Fruit fly (Drosophila melanogaster) whole organism, prepupa: ENCODE data around the gene Orp8.

Source experiments
- CG10631 ChIP-seq: fragments of 200-800 bp; sonication (Bioruptor generic); optimal IDR thresholded peaks from 2 replicates; lab custom pipeline; 2016; ENCODE audit warnings: missing biosample characterization, missing genetic modification characterization
- CG10669 ChIP-seq: fragments of 200-800 bp; sonication (Bioruptor generic); optimal IDR thresholded peaks from 3 replicates; lab custom pipeline; 2018; ENCODE audit warnings: missing biosample characterization, mild to moderate bottlenecking, missing genetic modification characterization, moderate library complexity
- CG11294 ChIP-seq: fragments of 200-800 bp; sonication (Bioruptor generic); IDR thresholded peaks from 2 replicates; pipeline ENCODE4 v1.3.6; 2022; ENCODE audit warnings: missing biosample characterization, missing genetic modification characterization
- CG11902 ChIP-seq: fragments of 200-800 bp; sonication (Bioruptor generic); optimal IDR thresholded peaks from 3 replicates; lab custom pipeline; 2016; ENCODE audit warnings: missing biosample characterization, missing genetic modification characterization
- CG15336 ChIP-seq: fragments of 200-800 bp; sonication (Bioruptor generic); IDR thresholded peaks from 2 replicates; pipeline ENCODE4 v1.3.6; 2022; ENCODE audit warnings: missing biosample characterization, missing genetic modification characterization
- CG1621 ChIP-seq: fragments of 200-800 bp; sonication (Bioruptor generic); optimal IDR thresholded peaks from 3 replicates; lab custom pipeline; 2018; ENCODE audit warnings: missing biosample characterization, mild to moderate bottlenecking, missing genetic modification characterization
- CG16779 ChIP-seq: fragments of 200-800 bp; sonication (Bioruptor generic); optimal IDR thresholded peaks from 3 replicates; lab custom pipeline; 2017; ENCODE audit warnings: missing biosample characterization, mild to moderate bottlenecking, missing genetic modification characterization
- CG3032 ChIP-seq: fragments of 200-800 bp; optimal IDR thresholded peaks from 2 replicates; lab custom pipeline; 2019; ENCODE audit warnings: missing biosample characterization, mild to moderate bottlenecking, missing genetic modification characterization, moderate library complexity
- CG31627 ChIP-seq: fragments of 200-800 bp; sonication (Bioruptor generic); optimal IDR thresholded peaks from 3 replicates; lab custom pipeline; 2016; ENCODE audit warnings: missing biosample characterization, missing genetic modification characterization
- CG32006 ChIP-seq: fragments of 200-800 bp; sonication (Bioruptor generic); optimal IDR thresholded peaks from 3 replicates; lab custom pipeline; 2017; ENCODE audit warnings: missing biosample characterization, mild to moderate bottlenecking, missing genetic modification characterization
- CG34406 ChIP-seq: fragments of 200-800 bp; sonication (Bioruptor generic); optimal IDR thresholded peaks from 3 replicates; lab custom pipeline; 2016; ENCODE audit warnings: missing biosample characterization, missing genetic modification characterization
- CG3919 ChIP-seq: fragments of 200-800 bp; sonication (Bioruptor generic); optimal IDR thresholded peaks from 3 replicates; lab custom pipeline; 2016; ENCODE audit warnings: missing biosample characterization, missing genetic modification characterization
- CG4318 ChIP-seq: fragments of 200-800 bp; sonication (Bioruptor generic); optimal IDR thresholded peaks from 3 replicates; lab custom pipeline; 2017; ENCODE audit warnings: missing biosample characterization, mild to moderate bottlenecking, missing genetic modification characterization
- CG6163 ChIP-seq: fragments of 200-800 bp; sonication (Bioruptor generic); IDR thresholded peaks from 3 replicates; pipeline ENCODE4 v1.3.6; 2022; ENCODE audit warnings: missing biosample characterization, missing genetic modification characterization
- CG6808 ChIP-seq: fragments of 200-800 bp; sonication (Bioruptor generic); optimal IDR thresholded peaks from 3 replicates; lab custom pipeline; 2017; ENCODE audit warnings: missing biosample characterization, missing genetic modification characterization, mild to moderate bottlenecking, moderate library complexity, missing genetic modification reagents
- CG7368 ChIP-seq: fragments of 200-800 bp; sonication (Bioruptor generic); optimal IDR thresholded peaks from 3 replicates; lab custom pipeline; 2016; ENCODE audit warnings: missing biosample characterization, missing genetic modification characterization
- CG8119 ChIP-seq: fragments of 200-800 bp; sonication (Bioruptor generic); IDR thresholded peaks from 3 replicates; pipeline ENCODE4 v1.3.6; 2022; ENCODE audit warnings: missing biosample characterization, missing genetic modification characterization
- CG9139 ChIP-seq: fragments of 200-800 bp; sonication (Bioruptor generic); optimal IDR thresholded peaks from 3 replicates; lab custom pipeline; 2017; ENCODE audit warnings: missing biosample characterization, mild to moderate bottlenecking, missing genetic modification characterization
- Eip75B ChIP-seq: fragments of 200-800 bp; sonication (Bioruptor generic); optimal IDR thresholded peaks from 3 replicates; lab custom pipeline; 2016; ENCODE audit warnings: missing biosample characterization, missing genetic modification characterization
- Eip93F ChIP-seq: fragments of 200-800 bp; sonication (Bioruptor generic); optimal IDR thresholded peaks from 2 replicates; lab custom pipeline; 2016; ENCODE audit warnings: missing biosample characterization, mild to moderate bottlenecking, missing genetic modification characterization
- Ets21C ChIP-seq: fragments of 200-800 bp; sonication (Bioruptor generic); optimal IDR thresholded peaks from 3 replicates; lab custom pipeline; 2016; ENCODE audit warnings: missing biosample characterization, missing genetic modification characterization
- Ets96B ChIP-seq: fragments of 200-800 bp; optimal IDR thresholded peaks from 2 replicates; lab custom pipeline; 2019; ENCODE audit warnings: missing biosample characterization, mild to moderate bottlenecking, missing genetic modification characterization, moderate library complexity
- Hr4 ChIP-seq: fragments of 200-800 bp; sonication (Bioruptor generic); optimal IDR thresholded peaks from 3 replicates; lab custom pipeline; 2016; ENCODE audit warnings: missing biosample characterization, missing genetic modification characterization
- Lpt ChIP-seq: fragments of 200-800 bp; sonication (Bioruptor generic); optimal IDR thresholded peaks from 3 replicates; lab custom pipeline; 2016; ENCODE audit warnings: missing biosample characterization, missing genetic modification characterization
- OdsH ChIP-seq: fragments of 200-800 bp; sonication (Bioruptor generic); optimal IDR thresholded peaks from 3 replicates; lab custom pipeline; 2016; ENCODE audit warnings: missing biosample characterization, missing genetic modification characterization
- Sox102F ChIP-seq: fragments of 200-800 bp; sonication (Bioruptor generic); optimal IDR thresholded peaks from 2 replicates; lab custom pipeline; 2016; ENCODE audit warnings: missing biosample characterization, mild to moderate bottlenecking, missing genetic modification characterization
- Sox14 ChIP-seq: fragments of 200-800 bp; sonication (Bioruptor generic); optimal IDR thresholded peaks from 3 replicates; lab custom pipeline; 2016; ENCODE audit warnings: missing biosample characterization, missing genetic modification characterization
- acj6 ChIP-seq: fragments of 200-800 bp; sonication (Bioruptor generic); optimal IDR thresholded peaks from 3 replicates; lab custom pipeline; 2016; ENCODE audit warnings: missing biosample characterization, missing genetic modification characterization
- eg ChIP-seq: fragments of 200-800 bp; sonication (Bioruptor generic); IDR thresholded peaks from 3 replicates; pipeline ENCODE4 v1.3.6; 2022; ENCODE audit warnings: missing biosample characterization, missing genetic modification characterization
- esn ChIP-seq: fragments of 200-800 bp; sonication (Bioruptor generic); optimal IDR thresholded peaks from 2 replicates; lab custom pipeline; 2016; ENCODE audit warnings: missing biosample characterization, mild to moderate bottlenecking, missing genetic modification characterization, moderate library complexity
- fd85E ChIP-seq: fragments of 200-800 bp; sonication (Bioruptor generic); optimal IDR thresholded peaks from 3 replicates; lab custom pipeline; 2016; ENCODE audit warnings: missing biosample characterization, missing genetic modification characterization
- fkh ChIP-seq: fragments of 200-800 bp; sonication (Bioruptor generic); optimal IDR thresholded peaks from 3 replicates; lab custom pipeline; 2017; ENCODE audit warnings: missing biosample characterization, mild to moderate bottlenecking, missing genetic modification characterization, moderate library complexity
- lz ChIP-seq: fragments of 200-800 bp; sonication (Bioruptor generic); optimal IDR thresholded peaks from 3 replicates; lab custom pipeline; 2016; ENCODE audit warnings: missing biosample characterization, missing genetic modification characterization
- net ChIP-seq: fragments of 200-800 bp; sonication (Bioruptor generic); optimal IDR thresholded peaks from 3 replicates; lab custom pipeline; 2016; ENCODE audit warnings: missing biosample characterization, missing genetic modification characterization
- pdm3 ChIP-seq: fragments of 200-800 bp; sonication (Bioruptor generic); optimal IDR thresholded peaks from 3 replicates; lab custom pipeline; 2016; ENCODE audit warnings: missing biosample characterization, missing genetic modification characterization
- spab ChIP-seq: fragments of 200-800 bp; sonication (Bioruptor generic); optimal IDR thresholded peaks from 2 replicates; lab custom pipeline; 2017; ENCODE audit warnings: missing biosample characterization, mild to moderate bottlenecking, missing genetic modification characterization, missing genetic modification reagents
- ss ChIP-seq, 2 experiments: fragments of 200-800 bp; sonication (Bioruptor generic); optimal IDR thresholded peaks; 2 replicates in 1 of 2; 3 replicates in 1 of 2; lab custom pipeline; 2017 to 2018; ENCODE audit warnings: mild to moderate bottlenecking in 2 of 2, missing biosample characterization in 2 of 2, missing genetic modification characterization in 2 of 2, moderate library complexity in 1 of 2
- svp ChIP-seq: fragments of 200-800 bp; sonication (Bioruptor generic); peaks from one replicate; lab custom pipeline; 2016; ENCODE audit warnings: missing biosample characterization, missing genetic modification characterization
- vri ChIP-seq: fragments of 200-800 bp; sonication (Bioruptor generic); optimal IDR thresholded peaks from 3 replicates; lab custom pipeline; 2016; ENCODE audit warnings: missing biosample characterization, mild to moderate bottlenecking, missing genetic modification characterization

The Orp8 gene

dm6 chr3R:20265969-20266368, 43.2 kb upstream of the Orp8 start (continued):
- TF ChIP-seq fkh (GFP tag; lab: Kevin White, UChicago) (peak; percentile 48), acj6 (GFP tag; lab: Kevin White, UChicago) (no peak)

DNA sequence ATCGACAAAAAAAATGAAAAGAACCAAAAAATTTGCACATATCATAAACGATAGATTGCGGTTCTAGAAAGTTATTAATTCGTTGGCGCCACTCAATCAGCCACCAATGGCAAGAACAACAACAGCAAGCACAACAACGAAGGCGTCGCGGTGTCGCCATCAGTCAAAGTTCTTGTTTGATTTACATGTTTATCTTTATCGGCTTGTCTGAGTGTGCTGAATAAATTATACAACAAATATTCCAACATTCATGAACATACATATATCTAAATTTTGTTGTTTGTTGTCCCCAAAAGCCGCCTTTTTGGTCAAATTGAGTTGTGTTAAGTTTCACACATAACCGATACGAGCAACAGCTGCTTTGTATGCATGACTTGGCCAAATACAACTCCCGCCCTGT, 35.6 kb upstream of the Orp8 start:
- TF ChIP-seq svp (GFP tag; lab: Kevin White, UChicago) (no peak), fkh (GFP tag; lab: Kevin White, UChicago) (peak; percentile 68), CG8119 (GFP tag; lab: Robert Waterston, UW) (no peak), CG6808 (GFP tag; lab: Kevin White, UChicago) (no peak)
- TF ChIP-seq, all 60 proteins: peak for 1

DNA sequence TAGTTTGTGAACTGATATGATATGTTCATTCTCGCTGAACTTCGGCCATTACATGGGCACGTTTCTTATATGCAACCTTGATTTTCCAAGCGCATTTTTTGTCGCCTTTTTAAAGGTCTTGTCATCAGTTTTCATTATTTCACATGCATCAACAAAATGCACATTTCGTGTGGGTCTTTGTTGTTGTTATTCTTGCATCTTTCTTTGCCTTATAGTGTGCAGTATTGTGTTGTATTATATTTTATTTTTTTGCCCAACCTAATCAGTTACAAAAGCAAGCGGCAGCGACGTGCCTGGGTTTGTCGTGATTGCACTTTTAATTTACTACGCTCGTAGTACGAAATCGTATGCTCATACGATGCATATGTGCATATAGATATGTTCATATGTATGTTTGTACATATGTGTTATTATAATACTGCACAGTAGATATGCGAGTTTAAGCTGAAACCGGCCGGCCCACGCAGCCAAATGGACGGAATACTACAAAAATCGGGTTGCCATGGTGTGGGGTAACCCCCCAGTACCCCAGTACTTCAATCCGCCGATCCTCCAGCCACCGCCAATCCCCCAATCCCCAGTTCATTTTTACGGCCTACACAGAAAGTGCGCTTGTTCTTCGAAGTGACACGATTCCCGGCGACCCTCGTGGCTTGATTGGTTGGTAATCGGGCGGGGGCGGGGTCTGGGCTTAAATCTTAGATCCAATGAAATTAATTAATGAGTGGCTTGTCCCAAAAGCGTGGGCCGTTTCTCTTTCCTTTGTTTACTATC, 34.4 kb upstream of the Orp8 start:
- no peak for TF ChIP-seq CG11294 (GFP tag; lab: Robert Waterston, UW)
- TF ChIP-seq CG32006 (GFP tag; lab: Kevin White, UChicago) = no peak
- no peak for TF ChIP-seq Ets21C (GFP tag; lab: Kevin White, UChicago)
- no peak for TF ChIP-seq Eip93F
- TF ChIP-seq eg (GFP tag; lab: Robert Waterston, UW) = no peak
- no peak for TF ChIP-seq Sox14
- no peak for TF ChIP-seq Lpt
- TF ChIP-seq Eip75B = no peak
- no peak for TF ChIP-seq CG6163 (GFP tag; lab: Robert Waterston, UW)
- TF ChIP-seq esn = no peak
- no peak for TF ChIP-seq CG11902 (GFP tag; lab: Kevin White, UChicago)
- TF ChIP-seq, all 60 proteins: peak for 0

DNA sequence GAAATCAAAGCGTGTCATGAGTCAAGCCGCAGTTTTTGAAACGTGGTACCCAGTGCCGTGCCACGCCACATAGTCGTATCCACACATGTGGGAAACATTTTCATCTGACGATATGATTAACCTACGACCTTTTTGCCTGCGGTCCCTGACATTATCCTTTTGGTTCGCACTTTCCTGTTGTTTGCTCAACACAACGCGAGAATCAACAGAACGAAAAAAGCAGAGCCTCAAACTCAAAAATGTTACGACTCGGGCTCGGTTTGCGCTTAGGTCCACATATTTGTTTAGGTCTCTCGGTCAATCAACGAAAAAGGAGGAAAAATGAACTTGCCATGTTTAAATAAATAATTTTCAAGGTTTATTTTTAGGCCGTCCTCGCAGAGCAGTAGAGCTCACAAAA, 33.1 kb upstream of the Orp8 start:
- TF ChIP-seq svp (GFP tag; lab: Kevin White, UChicago) = peak; percentile 56
- no peak for TF ChIP-seq CG15336 (GFP tag; lab: Robert Waterston, UW)
- TF ChIP-seq fkh (GFP tag; lab: Kevin White, UChicago) = peak; percentile 86
- no peak for TF ChIP-seq CG10669 (GFP tag; lab: Kevin White, UChicago)

- TF ChIP-seq fkh (GFP tag; lab: Kevin White, UChicago) = peak; percentile 74
- no peak for TF ChIP-seq CG3032 (tag; lab: Kevin White, UChicago)
- TF ChIP-seq ss (GFP tag; optimal IDR thresholded peaks at IDR 0.05; lab: Kevin White, UChicago) = peak in 1 of 2 experiments; percentile 85
Observed at dm6 chr3R:20276760-20277159, 32.4 kb upstream of the Orp8 start.

dm6 chr3R:20280518-20280981, 28.6 kb upstream of the Orp8 start:
- TF ChIP-seq esn = peak; percentile 8
- peak; percentile 47 for TF ChIP-seq Ets96B (tag; lab: Kevin White, UChicago)
- TF ChIP-seq pdm3 (GFP tag; lab: Kevin White, UChicago) = peak; percentile 62
- peak; percentile 33 for TF ChIP-seq OdsH (GFP tag; lab: Kevin White, UChicago)
- TF ChIP-seq CG31627 (GFP tag; lab: Kevin White, UChicago) = no peak
- peak; percentile 61 for TF ChIP-seq Hr4 (GFP tag; lab: Kevin White, UChicago)
- peak; percentile 34 for TF ChIP-seq Sox102F
- peak in 1 of 2 experiments; percentile 37 for TF ChIP-seq ss (GFP tag; optimal IDR thresholded peaks at IDR 0.05; lab: Kevin White, UChicago)
- TF ChIP-seq CG16779 (tag; lab: Kevin White, UChicago) = peak; percentile 36
- TF ChIP-seq CG34406 (GFP tag; lab: Kevin White, UChicago) = no peak
- peak; percentile 39 for TF ChIP-seq Lpt
- no peak for TF ChIP-seq spab (GFP tag; lab: Kevin White, UChicago)
- no peak for TF ChIP-seq CG7368 (GFP tag; lab: Kevin White, UChicago)
- TF ChIP-seq CG9139 (GFP tag; lab: Kevin White, UChicago) = peak; percentile 48
- no peak for TF ChIP-seq vri
- no peak for TF ChIP-seq CG11902 (GFP tag; lab: Kevin White, UChicago)
- TF ChIP-seq Eip93F = no peak
- peak; percentile 16 for TF ChIP-seq CG4318 (GFP tag; lab: Kevin White, UChicago)
- TF ChIP-seq lz = no peak
- no peak for TF ChIP-seq fd85E (GFP tag; lab: Kevin White, UChicago)
- TF ChIP-seq CG3919 (GFP tag; lab: Kevin White, UChicago) = peak; percentile 54
- peak; percentile 61 for TF ChIP-seq CG6808 (GFP tag; lab: Kevin White, UChicago)
- peak; percentile 59 for TF ChIP-seq CG10631 (GFP tag; lab: Kevin White, UChicago)
- TF ChIP-seq CG10669 (GFP tag; lab: Kevin White, UChicago) = peak; percentile 47
- TF ChIP-seq acj6 (GFP tag; lab: Kevin White, UChicago) = peak; percentile 13
- peak; percentile 71 for TF ChIP-seq CG15336 (GFP tag; lab: Robert Waterston, UW)
- peak; percentile 42 for TF ChIP-seq Eip75B
- TF ChIP-seq CG1621 = peak; percentile 3
- TF ChIP-seq net = peak; percentile 62
